Worm (Caenorhabditis elegans) whole organism, L4/young adult: Measurements from ENCODE around the gene F36H12.17.
"Not testable (repeated sequence)": the region's sequence is repeated elsewhere in the genome, so short reads cannot be mapped to it uniquely, and the experiment has no call there.

Experiments used
- W03F9.2 ChIP-seq: fragments of 150-350 bp; optimal IDR thresholded peaks from 2 replicates; lab custom pipeline; 2014; ENCODE audit warnings: missing biosample characterization, missing genetic modification characterization
- dao-5 ChIP-seq: sonication (generic microtip); optimal IDR thresholded peaks from 2 replicates; lab custom pipeline; 2016; ENCODE audit warnings: missing genotype, missing genetic modification characterization, moderate library complexity, missing compliant biosample characterization

DNA sequence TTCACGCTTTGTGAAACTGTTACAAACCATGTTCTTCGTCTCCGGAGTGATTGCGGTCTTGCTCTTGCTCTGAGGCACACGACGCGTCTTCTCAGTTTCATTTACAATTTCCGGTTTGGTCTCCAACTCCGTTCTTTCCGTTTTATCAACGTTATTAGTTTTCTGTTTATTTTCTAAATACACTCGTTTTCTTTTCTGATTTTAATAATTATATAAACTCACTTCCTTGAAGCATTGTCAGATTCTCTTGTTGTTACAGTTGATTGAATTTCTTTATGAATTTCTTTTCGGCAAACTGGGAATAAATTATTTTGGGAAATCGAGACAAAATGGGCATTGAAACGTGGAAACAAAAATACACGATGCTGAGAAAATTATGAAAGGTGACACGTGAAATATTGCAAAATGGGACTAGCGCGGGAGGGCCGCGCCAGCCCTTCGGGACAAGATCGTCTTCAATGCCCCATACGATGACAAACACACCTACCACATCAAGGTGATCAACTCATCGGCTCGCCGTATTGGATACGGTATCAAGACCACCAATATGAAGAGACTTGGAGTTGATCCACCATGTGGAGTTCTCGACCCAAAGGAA, 30.5 kb upstream of the F36H12.17 start, which contains the start of the genes ZK354.9 and msp-58:
- TF ChIP-seq dao-5; W03F9.2 (tag; lab: Kevin White, UChicago): not testable (repeated sequence)
